Worm (Caenorhabditis elegans) whole organism, L4 larva: ENCODE measurements around the gene T21E8.6.
A peak's percentile ranks its signal among the peaks of the same experiment; 100 is the strongest.

ENCODE experiments used
- F44E2.7 ChIP-seq: fragments of 200-800 bp; sonication (Bioruptor generic); IDR thresholded peaks from 2 replicates; pipeline ENCODE4 v2.1.2; 2022; ENCODE audit warnings: missing genetic modification characterization, missing compliant biosample characterization
- F49E8.2 ChIP-seq: sonication (generic microtip); optimal IDR thresholded peaks from 2 replicates; lab custom pipeline; 2016; ENCODE audit warnings: missing compliant biosample characterization, mild to moderate bottlenecking, missing genetic modification characterization, borderline replicate concordance
- ZK337.2 ChIP-seq: fragments of 200-800 bp; sonication (Bioruptor generic); IDR thresholded peaks from 2 replicates; pipeline ENCODE4 v1.3.6; 2022; ENCODE audit warnings: missing genetic modification reagents, missing genetic modification characterization, missing compliant biosample characterization
- aha-1 ChIP-seq: fragments of 150-350 bp; peaks from one replicate; lab custom pipeline; 2014; ENCODE audit warnings: missing biosample characterization, missing genetic modification characterization
- ceh-82 ChIP-seq: sonication (generic microtip); optimal IDR thresholded peaks from 2 replicates; lab custom pipeline; 2017; ENCODE audit warnings: missing biosample characterization, missing genetic modification characterization
- ces-1 ChIP-seq: fragments of 150-350 bp; sonication (generic microtip); optimal IDR thresholded peaks from 4 replicates; lab custom pipeline; 2014; ENCODE audit warnings: missing biosample characterization, missing genetic modification reagents, missing genetic modification characterization
- daf-12 ChIP-seq: fragments of 150-350 bp; optimal IDR thresholded peaks from 2 replicates; lab custom pipeline; 2014; ENCODE audit warnings: missing biosample characterization, missing genetic modification reagents, missing genetic modification characterization
- dmd-6 ChIP-seq: fragments of 200-800 bp; sonication (Bioruptor generic); IDR thresholded peaks from 2 replicates; pipeline ENCODE4 v1.3.6; 2022; ENCODE audit warnings: missing genetic modification reagents, missing genetic modification characterization, missing compliant biosample characterization
- hlh-11 ChIP-seq: fragments of 200-800 bp; sonication (Bioruptor generic); optimal IDR thresholded peaks from 2 replicates; lab custom pipeline; 2018; ENCODE audit warnings: mild to moderate bottlenecking, missing genetic modification characterization, missing compliant biosample characterization
- hmg-1.1 ChIP-seq: fragments of 200-800 bp; sonication (Bioruptor generic); IDR thresholded peaks from 2 replicates; pipeline ENCODE4 v1.3.6; 2022; ENCODE audit warnings: missing genetic modification reagents, missing genetic modification characterization, missing compliant biosample characterization
- lim-7 ChIP-seq: fragments of 200-800 bp; sonication (Bioruptor generic); IDR thresholded peaks from 2 replicates; pipeline ENCODE4 v1.3.6; 2022; ENCODE audit warnings: missing genetic modification characterization, missing compliant biosample characterization
- lin-13 ChIP-seq: fragments of 150-350 bp; optimal IDR thresholded peaks from 2 replicates; lab custom pipeline; 2014; ENCODE audit warnings: missing biosample characterization, missing genetic modification reagents, missing genetic modification characterization
- mxl-2 ChIP-seq: fragments of 200-800 bp; sonication (Bioruptor generic); conservative IDR thresholded peaks from 2 replicates; pipeline ENCODE4 v1.3.6; 2022; ENCODE audit warnings: missing genetic modification reagents, missing genetic modification characterization, missing compliant biosample characterization
- mxl-3 ChIP-seq: fragments of 200-800 bp; sonication (Bioruptor generic); optimal IDR thresholded peaks from 2 replicates; lab custom pipeline; 2018; ENCODE audit warnings: mild to moderate bottlenecking, missing genetic modification characterization, missing compliant biosample characterization
- nhr-28 ChIP-seq: fragments of 150-350 bp; optimal IDR thresholded peaks from 2 replicates; lab custom pipeline; 2014; ENCODE audit warnings: missing biosample characterization, missing genetic modification characterization
- nhr-42 ChIP-seq: fragments of 200-800 bp; sonication (Bioruptor generic); IDR thresholded peaks from 2 replicates; pipeline ENCODE4 v1.3.6; 2022; ENCODE audit warnings: missing genetic modification characterization, missing compliant biosample characterization
- pqm-1 ChIP-seq: sonication (generic microtip); optimal IDR thresholded peaks from 2 replicates; lab custom pipeline; 2017; ENCODE audit warnings: missing biosample characterization, missing genetic modification characterization
- snpc-1.2 ChIP-seq: fragments of 200-800 bp; sonication (Bioruptor generic); IDR thresholded peaks from 2 replicates; pipeline ENCODE4 v1.3.6; 2022; ENCODE audit warnings: missing genetic modification reagents, missing genetic modification characterization, missing compliant biosample characterization
- snpc-4 ChIP-seq: fragments of 150-350 bp; optimal IDR thresholded peaks from 2 replicates; lab custom pipeline; 2014; ENCODE audit warnings: missing biosample characterization, missing genetic modification characterization
- zip-2 ChIP-seq: fragments of 150-350 bp; optimal IDR thresholded peaks from 2 replicates; lab custom pipeline; 2014; ENCODE audit warnings: missing biosample characterization, missing genetic modification characterization
- ztf-7 ChIP-seq: fragments of 150-350 bp; optimal IDR thresholded peaks from 2 replicates; lab custom pipeline; 2014; ENCODE audit warnings: missing biosample characterization, missing genetic modification characterization

Gene T21E8.6

DNA sequence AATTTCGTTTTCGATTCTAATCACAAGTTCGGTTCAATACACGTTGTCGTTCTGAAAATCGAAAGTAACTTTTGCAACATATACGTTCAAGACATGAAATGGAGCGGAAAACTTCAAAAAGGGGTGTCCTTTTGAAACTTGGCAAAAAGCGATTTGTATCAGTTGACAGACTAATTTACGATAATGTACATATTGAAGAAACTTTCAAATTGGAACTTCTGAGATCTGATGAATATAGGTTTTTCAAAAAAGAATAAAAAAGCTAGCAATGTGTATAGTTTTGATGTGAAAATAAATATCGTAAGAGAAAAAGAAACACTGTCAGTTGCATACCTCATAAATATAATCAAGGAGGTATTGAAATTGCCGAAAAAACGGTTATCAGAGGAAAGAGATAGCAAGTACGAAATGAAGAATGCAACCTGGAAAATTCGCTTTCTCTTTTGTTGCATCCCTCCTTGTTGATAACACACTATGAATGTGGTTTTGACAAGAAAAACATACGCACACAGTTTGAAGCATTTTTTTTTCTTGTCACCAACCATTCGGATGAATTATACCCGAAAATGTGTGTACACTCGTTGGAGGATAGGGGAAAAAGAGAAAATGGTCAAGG is 47.0 kb downstream of the T21E8.6 start, which contains the start of gene dgn-1:
TSS of gene dgn-1 (minus strand) at position 51 of the 616 bp plus-strand sequence.
- TF ChIP-seq aha-1 (peak; percentile 47), dmd-6 (GFP tag; lab: Robert Waterston, UW) (0 out of 2 replicates have a peak, but pooled peaks have one; percentile 12), mxl-3 (GFP tag; lab: Kevin White, UChicago) (no peak), hlh-11 (peak; percentile 27), snpc-1.2 (GFP tag; lab: Robert Waterston, UW) (no peak), nhr-28 (tag; lab: Kevin White, UChicago) (peak; percentile 42), pqm-1 (tag; lab: Kevin White, UChicago) (peak; percentile 30), zip-2 (no peak), snpc-4 (tag; lab: Kevin White, UChicago) (no peak)

DNA sequence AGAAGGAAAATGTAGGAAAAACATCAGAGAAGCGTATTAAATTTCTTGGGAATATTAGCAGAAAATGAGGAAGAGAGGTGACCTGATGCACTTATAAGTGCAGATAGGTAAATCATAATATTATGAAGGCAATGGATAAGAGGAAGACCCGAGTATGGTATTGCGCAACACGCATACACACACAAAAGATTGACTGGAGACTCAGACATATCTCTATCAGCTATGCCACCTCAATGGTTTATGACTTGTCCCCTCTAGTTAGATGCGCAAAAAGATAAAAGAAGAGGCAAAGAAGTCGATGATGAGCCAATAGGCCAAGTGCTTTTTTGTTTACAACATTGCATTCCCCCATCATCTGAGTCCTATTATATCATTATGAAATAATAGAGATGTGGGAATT is 50.0 kb downstream of the T21E8.6 start:
- no peak for TF ChIP-seq hmg-1.1 (GFP tag; lab: Robert Waterston, UW)
- TF ChIP-seq ZK337.2 (GFP tag; lab: Robert Waterston, UW) = no peak
- TF ChIP-seq daf-12 = no peak
- TF ChIP-seq nhr-28 (tag; lab: Kevin White, UChicago) = no peak
- TF ChIP-seq nhr-42 = no peak
- no peak for TF ChIP-seq ceh-82 (tag; lab: Kevin White, UChicago)
- TF ChIP-seq ces-1 (GFP tag; lab: Kevin White, UChicago) = no peak
- TF ChIP-seq mxl-3 (GFP tag; lab: Kevin White, UChicago) = no peak
- TF ChIP-seq ztf-7 (tag; lab: Kevin White, UChicago) = no peak
- TF ChIP-seq lim-7 (GFP tag; lab: Robert Waterston, UW) = no peak
- no peak for TF ChIP-seq F44E2.7 (GFP tag; lab: Robert Waterston, UW)
- TF ChIP-seq lin-13 (GFP tag; lab: Kevin White, UChicago) = no peak
- TF ChIP-seq mxl-2 = no peak
- TF ChIP-seq F49E8.2 (tag; lab: Kevin White, UChicago) = no peak
